Worm (Caenorhabditis elegans) whole organism, young adult: ENCODE data around the gene his-17.

ENCODE experiments used
- B0035.1 ChIP-seq: sonication (generic microtip); optimal IDR thresholded peaks from 2 replicates; lab custom pipeline; 2016; ENCODE audit warnings: missing genetic modification characterization, mild to moderate bottlenecking, missing compliant biosample characterization, missing genotype, missing genetic modification reagents
- C06A6.2 ChIP-seq: fragments of 200-800 bp; sonication (Bioruptor generic); conservative IDR thresholded peaks from 2 replicates; pipeline ENCODE4 v1.3.6; 2022; ENCODE audit warnings: missing genetic modification characterization, missing compliant biosample characterization
- F23B12.7 ChIP-seq: sonication (generic microtip); optimal IDR thresholded peaks from 2 replicates; lab custom pipeline; 2017; ENCODE audit warnings: missing genetic modification characterization, mild to moderate bottlenecking, missing compliant biosample characterization, antibody characterized with exemption, moderate library complexity; ENCODE audit not compliant: insufficient read depth
- F33H1.4 ChIP-seq: fragments of 200-800 bp; sonication (Bioruptor generic); IDR thresholded peaks from 2 replicates; pipeline ENCODE4 v1.3.6; 2022; ENCODE audit warnings: missing genetic modification reagents, missing genetic modification characterization, missing compliant biosample characterization
- F49E8.2 ChIP-seq: sonication (generic microtip); optimal IDR thresholded peaks from 3 replicates; lab custom pipeline; 2017; ENCODE audit warnings: missing genetic modification characterization, mild to moderate bottlenecking, missing compliant biosample characterization, antibody characterized with exemption, moderate library complexity; ENCODE audit not compliant: insufficient read depth
- K12H6.12 ChIP-seq: fragments of 200-800 bp; sonication (Bioruptor generic); optimal IDR thresholded peaks from 2 replicates; lab custom pipeline; 2018; ENCODE audit warnings: mild to moderate bottlenecking, missing genetic modification characterization, missing compliant biosample characterization
- T07F8.4 ChIP-seq: sonication (generic microtip); optimal IDR thresholded peaks from 2 replicates; lab custom pipeline; 2016; ENCODE audit warnings: mild to moderate bottlenecking, missing genetic modification characterization, moderate library complexity, missing compliant biosample characterization
- T26A5.8 ChIP-seq: sonication (generic microtip); optimal IDR thresholded peaks from 2 replicates; lab custom pipeline; 2016; ENCODE audit warnings: missing genetic modification characterization, missing compliant biosample characterization
- Y53F4B.3 ChIP-seq: fragments of 200-800 bp; sonication (Bioruptor generic); IDR thresholded peaks from 2 replicates; pipeline ENCODE4 v1.3.6; 2022; ENCODE audit warnings: missing genetic modification reagents, missing genetic modification characterization, missing compliant biosample characterization
- Y56A3A.18 ChIP-seq: fragments of 200-800 bp; sonication (Bioruptor generic); IDR thresholded peaks from 2 replicates; pipeline ENCODE4 v1.3.6; 2022; ENCODE audit warnings: missing genetic modification reagents, missing genetic modification characterization, missing compliant biosample characterization
- Y79H2A.3 ChIP-seq: fragments of 200-800 bp; sonication (Bioruptor generic); conservative IDR thresholded peaks from 2 replicates; pipeline ENCODE4 v1.3.6; 2022; ENCODE audit warnings: missing genetic modification reagents, missing genetic modification characterization, missing compliant biosample characterization
- Y95B8A.8 ChIP-seq: fragments of 200-800 bp; sonication (Bioruptor generic); IDR thresholded peaks from 2 replicates; pipeline ENCODE4 v1.3.6; 2022; ENCODE audit warnings: missing genetic modification reagents, missing genetic modification characterization, missing compliant biosample characterization
- atf-7 ChIP-seq: sonication (generic microtip); optimal IDR thresholded peaks from 2 replicates; lab custom pipeline; 2017; ENCODE audit warnings: mild to moderate bottlenecking, missing genetic modification characterization, missing compliant biosample characterization
- athp-1 ChIP-seq: sonication (generic microtip); optimal IDR thresholded peaks from 2 replicates; lab custom pipeline; 2017; ENCODE audit warnings: mild to moderate bottlenecking, missing genetic modification characterization, missing compliant biosample characterization
- attf-3 ChIP-seq: fragments of 200-800 bp; sonication (Bioruptor generic); conservative IDR thresholded peaks from 2 replicates; pipeline ENCODE4 v1.3.6; 2022; ENCODE audit warnings: missing genetic modification reagents, missing genetic modification characterization, missing compliant biosample characterization
- attf-6 ChIP-seq: fragments of 200-800 bp; sonication (Bioruptor generic); IDR thresholded peaks from 2 replicates; pipeline ENCODE4 v1.3.6; 2022; ENCODE audit warnings: missing genetic modification reagents, missing genetic modification characterization, missing compliant biosample characterization
- ccch-3 ChIP-seq: fragments of 200-800 bp; sonication (Bioruptor generic); optimal IDR thresholded peaks from 2 replicates; lab custom pipeline; 2018; ENCODE audit warnings: mild to moderate bottlenecking, missing genetic modification characterization, missing compliant biosample characterization
- cebp-1 ChIP-seq, 2 experiments: fragments of 200-800 bp in 1 of 2; sonication (Bioruptor generic) in 1 of 2; sonication (generic microtip) in 1 of 2; IDR thresholded peaks in 1 of 2; optimal IDR thresholded peaks in 1 of 2; 2 replicates each; pipeline versions ENCODE4 v1.3.6 to Lab custom; 2017 to 2022; ENCODE audit warnings: missing compliant biosample characterization in 2 of 2, missing genetic modification characterization in 2 of 2, mild to moderate bottlenecking in 1 of 2, missing genetic modification reagents in 1 of 2, moderate library complexity in 1 of 2
- cebp-2 ChIP-seq: fragments of 200-800 bp; sonication (Bioruptor generic); IDR thresholded peaks from 2 replicates; pipeline ENCODE4 v1.3.6; 2022; ENCODE audit warnings: missing genetic modification characterization, missing compliant biosample characterization
- ceh-100 ChIP-seq: fragments of 200-800 bp; sonication (Bioruptor generic); IDR thresholded peaks from 2 replicates; pipeline ENCODE4 v1.3.6; 2022; ENCODE audit warnings: missing genetic modification reagents, missing genetic modification characterization, missing compliant biosample characterization
- ceh-27 ChIP-seq: fragments of 200-800 bp; sonication (Bioruptor generic); optimal IDR thresholded peaks from 2 replicates; lab custom pipeline; 2018; ENCODE audit warnings: mild to moderate bottlenecking, missing genetic modification characterization, moderate library complexity, missing compliant biosample characterization
- chd-7 ChIP-seq: sonication (generic microtip); optimal IDR thresholded peaks from 2 replicates; lab custom pipeline; 2016; ENCODE audit warnings: mild to moderate bottlenecking, missing genetic modification characterization, moderate library complexity, missing compliant biosample characterization
- die-1 ChIP-seq: sonication (generic microtip); optimal IDR thresholded peaks from 2 replicates; lab custom pipeline; 2016; ENCODE audit warnings: missing genotype, mild to moderate bottlenecking, missing genetic modification characterization, missing compliant biosample characterization
- efl-1 ChIP-seq: fragments of 150-350 bp; optimal IDR thresholded peaks from 2 replicates; lab custom pipeline; 2014; ENCODE audit warnings: missing biosample characterization, missing genetic modification reagents, missing genetic modification characterization
- egrh-3 ChIP-seq: fragments of 200-800 bp; sonication (Bioruptor generic); IDR thresholded peaks from 2 replicates; pipeline ENCODE4 v1.3.6; 2022; ENCODE audit warnings: missing genetic modification reagents, missing genetic modification characterization, missing compliant biosample characterization
- ets-4 ChIP-seq: fragments of 200-800 bp; sonication (Bioruptor generic); optimal IDR thresholded peaks from 2 replicates; lab custom pipeline; 2018; ENCODE audit warnings: mild to moderate bottlenecking, missing genetic modification characterization, missing compliant biosample characterization
- fkh-3 ChIP-seq: sonication (generic microtip); optimal IDR thresholded peaks from 2 replicates; lab custom pipeline; 2016; ENCODE audit warnings: mild to moderate bottlenecking, missing genetic modification characterization, missing compliant biosample characterization
- hlh-26 ChIP-seq: fragments of 200-800 bp; sonication (Bioruptor generic); conservative IDR thresholded peaks from 2 replicates; pipeline ENCODE4 v1.3.6; 2022; ENCODE audit warnings: missing genetic modification reagents, missing genetic modification characterization, missing compliant biosample characterization
- let-526 ChIP-seq: fragments of 200-800 bp; sonication (Bioruptor generic); IDR thresholded peaks from 2 replicates; pipeline ENCODE4 v1.3.6; 2022; ENCODE audit warnings: missing genetic modification reagents, missing genetic modification characterization, missing compliant biosample characterization
- lir-1 ChIP-seq: fragments of 200-800 bp; sonication (Bioruptor generic); conservative IDR thresholded peaks from 2 replicates; pipeline ENCODE4 v1.3.6; 2022; ENCODE audit warnings: missing genetic modification reagents, missing genetic modification characterization, missing compliant biosample characterization
- lsy-27 ChIP-seq: sonication (generic microtip); optimal IDR thresholded peaks from 2 replicates; lab custom pipeline; 2017; ENCODE audit warnings: missing genetic modification characterization, mild to moderate bottlenecking, missing compliant biosample characterization, antibody characterized with exemption, missing genotype, borderline replicate concordance; ENCODE audit not compliant: insufficient read depth
- mcd-1 ChIP-seq: fragments of 200-800 bp; sonication (Bioruptor generic); IDR thresholded peaks from 2 replicates; pipeline ENCODE4 v1.3.6; 2022; ENCODE audit warnings: missing genetic modification reagents, missing genetic modification characterization, missing compliant biosample characterization
- nfyb-1 ChIP-seq: fragments of 200-800 bp; sonication (Bioruptor generic); IDR thresholded peaks from 2 replicates; pipeline ENCODE4 v1.3.6; 2022; ENCODE audit warnings: missing genetic modification reagents, missing genetic modification characterization, missing compliant biosample characterization
- nhr-80 ChIP-seq: sonication (generic microtip); optimal IDR thresholded peaks from 2 replicates; lab custom pipeline; 2016; ENCODE audit warnings: missing genetic modification characterization, missing compliant biosample characterization
- rcor-1 ChIP-seq: fragments of 200-800 bp; sonication (Bioruptor generic); IDR thresholded peaks from 2 replicates; pipeline ENCODE4 v1.3.6; 2022; ENCODE audit warnings: missing genetic modification reagents, missing genetic modification characterization, missing compliant biosample characterization
- repo-1 ChIP-seq: sonication (generic microtip); optimal IDR thresholded peaks from 2 replicates; lab custom pipeline; 2017; ENCODE audit warnings: mild to moderate bottlenecking, missing genetic modification characterization, missing compliant biosample characterization
- rpc-1 ChIP-seq, 2 experiments: fragments of 150-350 bp in 1 of 2; sonication (generic microtip) in 1 of 2; optimal IDR thresholded peaks; 2 replicates each; lab custom pipeline; 2014 to 2018; ENCODE audit warnings: missing biosample characterization in 1 of 2, missing genetic modification characterization in 1 of 2, missing genetic modification reagents in 1 of 2, missing genotype in 1 of 2
- snpc-1.1 ChIP-seq: sonication (generic microtip); optimal IDR thresholded peaks from 2 replicates; lab custom pipeline; 2017; ENCODE audit warnings: missing genetic modification characterization, mild to moderate bottlenecking, missing compliant biosample characterization, antibody characterized with exemption, moderate library complexity, missing genotype, missing genetic modification reagents; ENCODE audit not compliant: insufficient read depth
- sptf-2 ChIP-seq: fragments of 200-800 bp; sonication (Bioruptor generic); optimal IDR thresholded peaks from 2 replicates; lab custom pipeline; 2018; ENCODE audit warnings: mild to moderate bottlenecking, missing genetic modification characterization, missing compliant biosample characterization
- tbp1 ChIP-seq: fragments of 200-800 bp; sonication (Bioruptor generic); optimal IDR thresholded peaks from 2 replicates; lab custom pipeline; 2018; ENCODE audit warnings: mild to moderate bottlenecking, missing genetic modification characterization, missing compliant biosample characterization
- tbx-9 ChIP-seq: sonication (generic microtip); optimal IDR thresholded peaks from 2 replicates; lab custom pipeline; 2016; ENCODE audit warnings: borderline replicate concordance, missing genetic modification characterization, inconsistent platforms, missing compliant biosample characterization
- unc-130 ChIP-seq: sonication (generic microtip); optimal IDR thresholded peaks from 2 replicates; lab custom pipeline; 2016; ENCODE audit warnings: missing genetic modification reagents, missing genetic modification characterization, missing compliant biosample characterization
- unc-62 ChIP-seq: fragments of 150-350 bp; optimal IDR thresholded peaks from 2 replicates; lab custom pipeline; 2014; ENCODE audit warnings: missing biosample characterization, missing genetic modification reagents, missing genetic modification characterization
- xnd-1 ChIP-seq: sonication (generic microtip); optimal IDR thresholded peaks from 2 replicates; lab custom pipeline; 2016; ENCODE audit warnings: missing genotype, missing genetic modification reagents, missing genetic modification characterization, missing compliant biosample characterization
- zim-3 ChIP-seq: sonication (generic microtip); optimal IDR thresholded peaks from 2 replicates; lab custom pipeline; 2017; ENCODE audit warnings: mild to moderate bottlenecking, missing genetic modification characterization, moderate library complexity, missing compliant biosample characterization
- ztf-22 ChIP-seq: fragments of 200-800 bp; sonication (Bioruptor generic); optimal IDR thresholded peaks from 2 replicates; lab custom pipeline; 2018; ENCODE audit warnings: mild to moderate bottlenecking, missing genetic modification characterization, moderate library complexity, missing compliant biosample characterization
- ztf-26 ChIP-seq: sonication (generic microtip); optimal IDR thresholded peaks from 2 replicates; lab custom pipeline; 2017; ENCODE audit warnings: missing genetic modification characterization, missing compliant biosample characterization

his-17 gene

ce11 chrV:8936184-8936589 is 38.4 kb upstream of the his-17 start, which contains the start of gene unc-23 (continued):
- TF ChIP-seq sptf-2 (GFP tag; lab: Kevin White, UChicago) (no peak), ceh-100 (GFP tag; lab: Robert Waterston, UW) (no peak), Y95B8A.8 (0 out of 2 replicates have a peak, but pooled peaks have one; percentile 43), Y53F4B.3 (GFP tag; lab: Robert Waterston, UW) (no peak), attf-6 (GFP tag; lab: Robert Waterston, UW) (no peak), ets-4 (GFP tag; lab: Kevin White, UChicago) (peak; percentile 69), F23B12.7 (no peak), Y56A3A.18 (GFP tag; lab: Robert Waterston, UW) (no peak), die-1 (tag; lab: Kevin White, UChicago) (peak; percentile 10), T26A5.8 (tag; lab: Kevin White, UChicago) (no peak), cebp-1 (GFP tag; IDR thresholded peaks at IDR 0.05; lab: Robert Waterston, UW) (peak; percentile 95), cebp-1 (tag; optimal IDR thresholded peaks at IDR 0.05; lab: Kevin White, UChicago) (peak; percentile 98), atf-7 (peak; percentile 87), nfyb-1 (GFP tag; lab: Robert Waterston, UW) (peak; percentile 90), Y79H2A.3 (GFP tag; lab: Robert Waterston, UW) (no peak), zim-3 (tag; lab: Kevin White, UChicago) (peak; percentile 44), ceh-27 (no peak), repo-1 (peak; percentile 24), mcd-1 (GFP tag; lab: Robert Waterston, UW) (peak; percentile 66), efl-1 (GFP tag; lab: Kevin White, UChicago) (no peak), let-526 (GFP tag; lab: Robert Waterston, UW) (no peak), athp-1 (tag; lab: Kevin White, UChicago) (no peak), chd-7 (tag; lab: Kevin White, UChicago) (peak; percentile 89), rpc-1 (optimal IDR thresholded peaks at IDR 0.05; lab: Kevin White, UChicago) (peak; percentile 64), rpc-1 (tag; optimal IDR thresholded peaks at IDR 0.05; lab: Kevin White, UChicago) (no peak), unc-130 (no peak), attf-3 (GFP tag; lab: Robert Waterston, UW) (no peak), B0035.1 (tag; lab: Kevin White, UChicago) (no peak), ztf-26 (tag; lab: Kevin White, UChicago) (peak; percentile 90), C06A6.2 (peak; percentile 66), lir-1 (GFP tag; lab: Robert Waterston, UW) (no peak), tbp1 (GFP tag; lab: Kevin White, UChicago) (peak; percentile 65), tbx-9 (tag; lab: Kevin White, UChicago) (no peak), lsy-27 (no peak), rcor-1 (GFP tag; lab: Robert Waterston, UW) (peak; percentile 62), K12H6.12 (tag; lab: Kevin White, UChicago) (peak; percentile 56), ztf-22 (GFP tag; lab: Kevin White, UChicago) (no peak), T07F8.4 (tag; lab: Kevin White, UChicago) (no peak), ccch-3 (GFP tag; lab: Kevin White, UChicago) (no peak), unc-62 (GFP tag; lab: Kevin White, UChicago) (peak; percentile 87), fkh-3 (tag; lab: Kevin White, UChicago) (no peak), snpc-1.1 (tag; lab: Kevin White, UChicago) (no peak), cebp-2 (GFP tag; lab: Robert Waterston, UW) (no peak), F33H1.4 (GFP tag; lab: Robert Waterston, UW) (no peak), egrh-3 (GFP tag; lab: Robert Waterston, UW) (no peak), nhr-80 (tag; lab: Kevin White, UChicago) (peak; percentile 76), F49E8.2 (no peak), xnd-1 (tag; lab: Kevin White, UChicago) (no peak), hlh-26 (GFP tag; lab: Robert Waterston, UW) (no peak)
